Fruit fly (Drosophila melanogaster) whole organism: ENCODE data around the gene Edg78E.

ENCODE experiments used
- CG8478 ChIP-seq: fragments of >200 bp; optimal IDR thresholded peaks from 2 replicates; lab custom pipeline; 2018; ENCODE audit warnings: inconsistent platforms
- Dll ChIP-seq: fragments of >200 bp; optimal IDR thresholded peaks from 2 replicates; lab custom pipeline; 2017
- EcR ChIP-seq, 2 experiments: fragments of >200 bp; optimal IDR thresholded peaks; 2 replicates each; lab custom pipeline; 2017; ENCODE audit warnings: missing biosample characterization in 2 of 2, missing genetic modification characterization in 2 of 2, missing genetic modification reagents in 2 of 2
- pan ChIP-seq: fragments of >200 bp; optimal IDR thresholded peaks from 2 replicates; lab custom pipeline; 2017
- psq ChIP-seq: fragments of >200 bp; optimal IDR thresholded peaks from 2 replicates; lab custom pipeline; 2017
- usp ChIP-seq: fragments of >200 bp; optimal IDR thresholded peaks from 2 replicates; lab custom pipeline; 2017; ENCODE audit warnings: missing biosample characterization, missing genetic modification characterization, mixed read lengths

- no peak for TF ChIP-seq CG8478 (lab: Kevin White, UChicago)
- no peak for TF ChIP-seq Dll (lab: Kevin White, UChicago)
- no peak for TF ChIP-seq pan (lab: Kevin White, UChicago)
- TF ChIP-seq EcR (GFP tag; optimal IDR thresholded peaks at IDR 0.05; lab: Kevin White, UChicago), result no peak
- TF ChIP-seq usp, result no peak
- no peak for TF ChIP-seq psq
Measured at dm6 chr3L:21297703-21298102, at the start of gene Edg78E.
